Fruit fly (Drosophila melanogaster) whole organism, larva: Measurements from ENCODE around the gene NitFhit.

Experiments
- noc ChIP-seq: fragments of 200-800 bp; sonication (Bioruptor generic); optimal IDR thresholded peaks from 3 replicates; lab custom pipeline; 2019; ENCODE audit warnings: missing biosample characterization, mild to moderate bottlenecking, missing genetic modification characterization, moderate library complexity

The NitFhit gene

dm6 chr3L:225120-225519 lies 21.6 kb downstream of the NitFhit start:
- TF ChIP-seq noc (tag; lab: Kevin White, UChicago): no peak

- no peak for TF ChIP-seq noc (tag; lab: Kevin White, UChicago)
Observed at dm6 chr3L:231504-231903, 28.0 kb downstream of the NitFhit start, which contains the start of gene CG42846. Gene CG42846 (minus strand): TSS chr3L:231604.

dm6 chr3L:232267-232666 lies 28.7 kb downstream of the NitFhit start, which contains the start of gene CG34454:
Gene CG34454 (minus strand): TSS chr3L:232350.
- no peak for TF ChIP-seq noc (tag; lab: Kevin White, UChicago)

dm6 chr3L:233251-233650 lies 29.7 kb downstream of the NitFhit start, which contains the start of gene CG34453:
Gene CG34453 (minus strand): TSS chr3L:233351.
- no peak for TF ChIP-seq noc (tag; lab: Kevin White, UChicago)

dm6 chr3L:234337-234736 lies 30.8 kb downstream of the NitFhit start:
- TF ChIP-seq noc (tag; lab: Kevin White, UChicago): no peak

- TF ChIP-seq noc (tag; lab: Kevin White, UChicago): no peak
Observed at dm6 chr3L:246644-247199, 43.2 kb downstream of the NitFhit start.

- TF ChIP-seq noc (tag; lab: Kevin White, UChicago): no peak
Observed at dm6 chr3L:247482-248225, 44.1 kb downstream of the NitFhit start, which contains the start of gene mthl14. Gene mthl14 (plus strand): TSS chr3L:247491.

dm6 chr3L:248226-248758 lies 44.8 kb downstream of the NitFhit start:
- no peak for TF ChIP-seq noc (tag; lab: Kevin White, UChicago)
